Fruit fly (Drosophila melanogaster): ENCODE results near the gene eIF2A.

eIF2A gene

DNA sequence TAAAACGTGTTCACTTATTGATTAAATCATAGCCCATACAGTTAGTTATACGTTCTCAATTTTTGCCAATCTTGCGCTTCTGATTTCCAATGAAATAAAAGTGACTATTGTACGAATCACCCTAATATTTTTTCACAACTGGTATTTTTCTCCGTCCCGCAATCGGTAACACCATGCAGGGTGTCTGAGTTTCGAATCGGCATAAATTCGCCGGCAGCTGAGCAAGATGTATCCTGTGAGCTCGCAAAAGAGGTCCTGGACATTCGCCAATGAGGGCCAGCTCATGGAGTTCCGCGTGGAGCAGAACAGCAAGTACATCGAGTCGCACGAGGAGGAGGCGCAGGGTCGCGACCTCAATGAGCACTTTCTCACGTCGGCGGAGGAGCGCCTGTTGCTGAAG is 2.8 kb upstream of the eIF2A start, which contains the start of gene CycH (continued):
- 0 out of 2 replicates have a peak, but pooled peaks have one; percentile 41 for TF ChIP-seq CG1024 (GFP tag; IDR thresholded peaks at IDR 0.05)
- TF ChIP-seq al (GFP tag; IDR thresholded peaks at IDR 0.05), result no peak
- no peak for TF ChIP-seq mirr (GFP tag; optimal IDR thresholded peaks at IDR 0.05)
- peak; percentile 10 for TF ChIP-seq CG3163 (GFP tag; optimal IDR thresholded peaks at IDR 0.05)
- 0 out of 3 replicates have a peak, but pooled peaks have one; percentile 10 for TF ChIP-seq otp (GFP tag; IDR thresholded peaks at IDR 0.05)
- TF ChIP-seq odd (GFP tag; optimal IDR thresholded peaks at IDR 0.05), result no peak
- no peak for TF ChIP-seq CG8359 (GFP tag; optimal IDR thresholded peaks at IDR 0.05; ENCODE audit: borderline replicate concordance)
- TF ChIP-seq Hmr (GFP tag; optimal IDR thresholded peaks at IDR 0.05), result no peak
- no peak for TF ChIP-seq CG10959 (GFP tag; IDR thresholded peaks at IDR 0.05)
- no peak; the same call in 1 of the 2 replicates for TF ChIP-seq Rfx (GFP tag; IDR thresholded peaks at IDR 0.05)
- peak; percentile 20 for TF ChIP-seq az2 (GFP tag; optimal IDR thresholded peaks at IDR 0.05)
- no peak for TF ChIP-seq nerfin-2 (GFP tag; IDR thresholded peaks at IDR 0.05; ENCODE audit: partially characterized antibody)

DNA sequence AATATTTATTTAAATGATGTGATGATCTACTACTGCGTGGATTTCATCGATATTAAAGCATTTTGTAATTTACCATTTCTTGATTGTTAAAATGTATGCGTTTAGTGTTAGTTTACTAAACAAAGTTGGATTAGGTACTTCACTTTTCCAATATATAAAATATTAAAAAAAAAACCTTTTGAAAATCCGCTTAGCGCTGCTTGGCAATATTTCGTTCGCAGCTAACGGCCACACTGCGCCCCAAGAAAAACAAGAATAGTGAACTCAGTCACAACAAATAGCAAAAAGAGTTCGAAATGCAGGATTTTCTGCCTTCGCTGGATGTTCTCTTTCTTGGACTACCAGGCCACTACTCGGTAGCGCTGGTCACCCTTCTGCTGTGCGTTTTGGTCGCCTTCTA is 1.3 kb upstream of the eIF2A start, which contains the start of gene CG7407:
Gene CG7407 (plus strand): TSS at position 226 of the 400 bp plus-strand sequence.
- TF ChIP-seq tin (GFP tag; optimal IDR thresholded peaks at IDR 0.05), result no peak
- TF ChIP-seq CG3995 (GFP tag; optimal IDR thresholded peaks at IDR 0.05), result peak; percentile 78
- TF ChIP-seq bsh (GFP tag; optimal IDR thresholded peaks at IDR 0.05), result peak in 1 of 2 experiments; percentile 23
- peak; percentile 52 for TF ChIP-seq stwl (tag; optimal IDR thresholded peaks at IDR 0.05)
- TF ChIP-seq sc (optimal IDR thresholded peaks at IDR 0.05), result no peak
- no peak for TF ChIP-seq sc (GFP tag; optimal IDR thresholded peaks at IDR 0.05)
- no peak for TF ChIP-seq B-H2 (GFP tag; optimal IDR thresholded peaks at IDR 0.05)
- TF ChIP-seq dmrt11E (tag; optimal IDR thresholded peaks at IDR 0.05), result no peak
- TF ChIP-seq Chrac-16 (GFP tag; optimal IDR thresholded peaks at IDR 0.05), result no peak
- TF ChIP-seq CG3847 (GFP tag; IDR thresholded peaks at IDR 0.05), result no peak
- no peak for TF ChIP-seq CG12155 (GFP tag; optimal IDR thresholded peaks at IDR 0.05)
- peak; percentile 64 for TF ChIP-seq CG9797 (GFP tag; optimal IDR thresholded peaks at IDR 0.05)
- no peak for TF ChIP-seq BtbVII (GFP tag; optimal IDR thresholded peaks at IDR 0.05)
- TF ChIP-seq pzg (GFP tag; optimal IDR thresholded peaks at IDR 0.05), result peak; percentile 32
- peak; percentile 0 for TF ChIP-seq Lhr (GFP tag; optimal IDR thresholded peaks at IDR 0.05)
- no peak for TF ChIP-seq CG4820 (GFP tag; optimal IDR thresholded peaks at IDR 0.05)
- TF ChIP-seq Hand (GFP tag; optimal IDR thresholded peaks at IDR 0.05), result no peak
- TF ChIP-seq CG18599 (GFP tag; optimal IDR thresholded peaks at IDR 0.05), result no peak
- TF ChIP-seq CG4282 (GFP tag; optimal IDR thresholded peaks at IDR 0.05), result no peak
- no peak for TF ChIP-seq klu (GFP tag; IDR thresholded peaks at IDR 0.05)
- TF ChIP-seq Dp (GFP tag; optimal IDR thresholded peaks at IDR 0.05), result peak; percentile 57
- no peak for TF ChIP-seq slbo (GFP tag; IDR thresholded peaks at IDR 0.05)
- no peak for TF ChIP-seq Nf-YB (GFP tag; optimal IDR thresholded peaks at IDR 0.05)
- TF ChIP-seq Nf-YC (tag; optimal IDR thresholded peaks at IDR 0.05), result no peak
- TF ChIP-seq CG2116 (GFP tag; optimal IDR thresholded peaks at IDR 0.05), result peak; percentile 46
- peak; percentile 50 for TF ChIP-seq CG10267 (tag; optimal IDR thresholded peaks at IDR 0.05)
- TF ChIP-seq gfzf (GFP tag; optimal IDR thresholded peaks at IDR 0.05), result peak; percentile 73
- no peak for TF ChIP-seq CTCF (GFP tag; optimal IDR thresholded peaks at IDR 0.05)
- no peak for TF ChIP-seq CG9876 (GFP tag; optimal IDR thresholded peaks at IDR 0.05)
- no peak for TF ChIP-seq al (GFP tag; IDR thresholded peaks at IDR 0.05)
- TF ChIP-seq YL-1 (GFP tag; optimal IDR thresholded peaks at IDR 0.05), result peak; percentile 42
- peak; percentile 27 for TF ChIP-seq CG4617 (GFP tag; optimal IDR thresholded peaks at IDR 0.05; ENCODE audit: borderline replicate concordance)
- TF ChIP-seq fd3F (GFP tag; optimal IDR thresholded peaks at IDR 0.05), result no peak
- peak; percentile 48; the same call in 1 of the 3 replicates for TF ChIP-seq row (GFP tag; IDR thresholded peaks at IDR 0.05)
- no peak for TF ChIP-seq pb (GFP tag; optimal IDR thresholded peaks at IDR 0.05)
- peak; percentile 37 for TF ChIP-seq CG12391 (tag; optimal IDR thresholded peaks at IDR 0.05)
- peak; percentile 34 for TF ChIP-seq Med (GFP tag)
- TF ChIP-seq HLH4C (GFP tag; IDR thresholded peaks at IDR 0.05; ENCODE audit: partially characterized antibody), result no peak
- peak; percentile 19 for TF ChIP-seq BEAF-32 (GFP tag; optimal IDR thresholded peaks at IDR 0.05)
